Fruit fly (Drosophila melanogaster): Measurements from ENCODE around the gene rho.

rho gene

dm6 chr3L:1516631-1517273 lies 53.1 kb downstream of the rho start, which contains the start of gene cue:
cue (minus strand) TSS chr3L:1517271.
- TF ChIP-seq Pif1B (GFP tag; optimal IDR thresholded peaks at IDR 0.05) = no peak
- no peak for TF ChIP-seq fd96Ca (GFP tag; IDR thresholded peaks at IDR 0.05)
- no peak for TF ChIP-seq CG15710 (tag; optimal IDR thresholded peaks at IDR 0.05)
- TF ChIP-seq CG8301 (tag; optimal IDR thresholded peaks at IDR 0.05) = no peak
- TF ChIP-seq CG13204 (GFP tag; optimal IDR thresholded peaks at IDR 0.05) = no peak
- no peak for TF ChIP-seq CG4496 (GFP tag; IDR thresholded peaks at IDR 0.05)
- TF ChIP-seq EcR (GFP tag; optimal IDR thresholded peaks at IDR 0.05) = no peak
- no peak for TF ChIP-seq D1 (tag; optimal IDR thresholded peaks at IDR 0.05)
- no peak for TF ChIP-seq CG9948 (tag; optimal IDR thresholded peaks at IDR 0.05)
- no peak for TF ChIP-seq CG34367 (tag; optimal IDR thresholded peaks at IDR 0.05)
- no peak for TF ChIP-seq Snoo (tag; optimal IDR thresholded peaks at IDR 0.05)
- TF ChIP-seq gl (tag; optimal IDR thresholded peaks at IDR 0.05) = no peak
- TF ChIP-seq Ets98B (GFP tag; IDR thresholded peaks at IDR 0.05) = no peak

- TF ChIP-seq Ets98B (GFP tag; IDR thresholded peaks at IDR 0.05) = peak; percentile 72
- TF ChIP-seq EcR (GFP tag; optimal IDR thresholded peaks at IDR 0.05) = no peak
- peak; percentile 40 for TF ChIP-seq CG8301 (tag; optimal IDR thresholded peaks at IDR 0.05)
- TF ChIP-seq CG10348 (GFP tag; IDR thresholded peaks at IDR 0.05) = no peak
- TF ChIP-seq CG15710 (tag; optimal IDR thresholded peaks at IDR 0.05) = peak; percentile 38
- no peak for TF ChIP-seq Pif1A (GFP tag; optimal IDR thresholded peaks at IDR 0.05)
- peak; percentile 41 for TF ChIP-seq CG8159 (tag; optimal IDR thresholded peaks at IDR 0.05)
- peak; percentile 47 for TF ChIP-seq CG12605 (GFP tag; IDR thresholded peaks at IDR 0.05)
- peak; percentile 57 for TF ChIP-seq rn (GFP tag; IDR thresholded peaks at IDR 0.05)
- peak; percentile 79 for TF ChIP-seq fd96Ca (GFP tag; IDR thresholded peaks at IDR 0.05)
- TF ChIP-seq CG32121 (GFP tag; IDR thresholded peaks at IDR 0.05) = peak; percentile 72
- no peak for TF ChIP-seq CG13204 (GFP tag; optimal IDR thresholded peaks at IDR 0.05)
- peak; percentile 75 for TF ChIP-seq Pif1B (GFP tag; optimal IDR thresholded peaks at IDR 0.05)
- TF ChIP-seq CG4496 (GFP tag; IDR thresholded peaks at IDR 0.05) = peak; percentile 88
- peak; percentile 52 for TF ChIP-seq Snoo (tag; optimal IDR thresholded peaks at IDR 0.05)
- TF ChIP-seq gl (tag; optimal IDR thresholded peaks at IDR 0.05) = no peak
- peak; percentile 12 for TF ChIP-seq CG34367 (tag; optimal IDR thresholded peaks at IDR 0.05)
- TF ChIP-seq D1 (tag; optimal IDR thresholded peaks at IDR 0.05) = no peak
- TF ChIP-seq CG9948 (tag; optimal IDR thresholded peaks at IDR 0.05) = peak; percentile 16
- peak; percentile 53 for TF ChIP-seq CG17806 (tag; optimal IDR thresholded peaks at IDR 0.05)
- TF ChIP-seq CG14655 (GFP tag; optimal IDR thresholded peaks at IDR 0.05) = peak; percentile 39
Measured at dm6 chr3L:1517274-1518047, 53.9 kb downstream of the rho start.
